Worm (Caenorhabditis elegans) whole organism, midembryonic: ENCODE results near the gene F49E11.2.

Experiments
- cog-1 ChIP-seq: sonication (generic microtip); optimal IDR thresholded peaks from 2 replicates; lab custom pipeline; 2016; ENCODE audit warnings: missing genetic modification characterization, missing compliant biosample characterization
- ref-1 ChIP-seq: fragments of 200-800 bp; sonication (Bioruptor generic); conservative IDR thresholded peaks from 2 replicates; pipeline ENCODE4 v1.3.6; 2022; ENCODE audit warnings: missing genetic modification reagents, missing genetic modification characterization, missing compliant biosample characterization
- ztf-29 ChIP-seq: fragments of 200-800 bp; sonication (Bioruptor generic); IDR thresholded peaks from 2 replicates; pipeline ENCODE4 v1.3.6; 2022; ENCODE audit warnings: missing genetic modification reagents, missing genetic modification characterization, missing compliant biosample characterization

ce11 chrIV:13079119-13079518, 40.3 kb upstream of the F49E11.2 start, which contains the start of gene C39E9.8:
- TF ChIP-seq ztf-29 (GFP tag; lab: Robert Waterston, UW) = no peak
- no peak for TF ChIP-seq cog-1 (tag; lab: Kevin White, UChicago)
- no peak for TF ChIP-seq ref-1
